Fruit fly (Drosophila melanogaster): ENCODE data around the gene NijA.

Gene NijA

DNA sequence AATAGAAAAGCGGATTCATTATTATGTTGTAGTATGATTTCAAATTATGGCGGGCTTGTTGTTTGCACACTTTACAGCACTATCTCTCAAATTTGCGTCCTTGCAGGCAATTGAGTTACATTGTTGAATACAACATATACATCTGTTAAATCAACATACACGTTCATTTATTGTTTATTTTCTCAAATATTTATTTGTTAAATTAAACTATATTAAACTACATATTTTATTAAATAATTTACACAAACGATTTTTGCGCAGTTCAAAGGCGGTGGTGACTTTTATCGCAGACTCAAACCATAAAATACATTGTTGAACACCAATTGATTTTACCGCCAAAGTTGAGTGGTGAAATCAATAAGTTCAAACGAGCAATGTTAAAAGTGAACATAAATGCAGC lies 1.5 kb upstream of the NijA start (continued):
- TF ChIP-seq CG10654 (GFP tag; optimal IDR thresholded peaks at IDR 0.05) (no peak), CG8089 (GFP tag; optimal IDR thresholded peaks at IDR 0.05) (no peak), Rfx (GFP tag; IDR thresholded peaks at IDR 0.05) (peak; percentile 37; the same call in 1 of the 2 replicates), Nf-YC (tag; optimal IDR thresholded peaks at IDR 0.05) (peak; percentile 41), Opbp (GFP tag; IDR thresholded peaks at IDR 0.05; ENCODE audit: partially characterized antibody) (no peak), Elba2 (GFP tag; optimal IDR thresholded peaks at IDR 0.05) (no peak), prd (optimal IDR thresholded peaks at IDR 0.05) (no peak), prd (GFP tag; IDR thresholded peaks at IDR 0.05) (no peak), CG10462 (GFP tag; optimal IDR thresholded peaks at IDR 0.05) (no peak), dan (GFP tag; IDR thresholded peaks at IDR 0.05) (no peak), ara (GFP tag; IDR thresholded peaks at IDR 0.05) (no peak), CG10209 (GFP tag; optimal IDR thresholded peaks at IDR 0.05) (peak; percentile 18), Xrp1 (GFP tag; IDR thresholded peaks at IDR 0.05) (peak; percentile 31; the same call in 1 of the 2 replicates), CG13775 (GFP tag; optimal IDR thresholded peaks at IDR 0.05) (no peak), CG3281 (GFP tag; optimal IDR thresholded peaks at IDR 0.05) (no peak), eyg (GFP tag; optimal IDR thresholded peaks at IDR 0.05) (no peak), CG2875 (GFP tag; optimal IDR thresholded peaks at IDR 0.05) (no peak), klu (GFP tag; IDR thresholded peaks at IDR 0.05) (no peak), MBD-R2 (GFP tag; IDR thresholded peaks at IDR 0.05) (no peak), CG2202 (tag; optimal IDR thresholded peaks at IDR 0.05) (no peak), CG10979 (tag; optimal IDR thresholded peaks at IDR 0.05) (no peak), Lim3 (GFP tag; IDR thresholded peaks at IDR 0.05) (no peak), insv (GFP tag; optimal IDR thresholded peaks at IDR 0.05) (no peak), CrebB (tag; optimal IDR thresholded peaks at IDR 0.05) (no peak), CG9609 (GFP tag; optimal IDR thresholded peaks at IDR 0.05) (no peak), CG4707 (GFP tag; optimal IDR thresholded peaks at IDR 0.05) (no peak), shn (GFP tag; optimal IDR thresholded peaks at IDR 0.05) (no peak), Gug (GFP tag; IDR thresholded peaks at IDR 0.05) (no peak), Six4 (GFP tag; optimal IDR thresholded peaks at IDR 0.05) (no peak), CG11695 (GFP tag; IDR thresholded peaks at IDR 0.05) (no peak), vfl (GFP tag; optimal IDR thresholded peaks at IDR 0.05) (no peak), Myb (GFP tag; optimal IDR thresholded peaks at IDR 0.05) (no peak), unc-4 (GFP tag; IDR thresholded peaks at IDR 0.05; ENCODE audit: partially characterized antibody) (no peak), dysf (GFP tag; IDR thresholded peaks at IDR 0.05) (no peak), Camta (GFP tag; optimal IDR thresholded peaks at IDR 0.05) (no peak), Ssrp (tag; optimal IDR thresholded peaks at IDR 0.05) (no peak), CG6272 (GFP tag; IDR thresholded peaks at IDR 0.05) (no peak), inv (GFP tag; IDR thresholded peaks at IDR 0.05; ENCODE audit: partially characterized antibody) (no peak), CG11723 (GFP tag; optimal IDR thresholded peaks at IDR 0.05) (no peak), gcm2 (GFP tag; optimal IDR thresholded peaks at IDR 0.05) (no peak), Antp (GFP tag; optimal IDR thresholded peaks at IDR 0.05) (no peak), wor (GFP tag; IDR thresholded peaks at IDR 0.05) (no peak), emc (GFP tag; optimal IDR thresholded peaks at IDR 0.05) (no peak), CG15011 (GFP tag; optimal IDR thresholded peaks at IDR 0.05) (no peak), Pdp1 (GFP tag; optimal IDR thresholded peaks at IDR 0.05) (no peak), jing (GFP tag; optimal IDR thresholded peaks at IDR 0.05) (no peak), ato (GFP tag; IDR thresholded peaks at IDR 0.05; ENCODE audit: partially characterized antibody) (no peak), CG10366 (GFP tag; IDR thresholded peaks at IDR 0.05) (no peak), gem (tag; optimal IDR thresholded peaks at IDR 0.05) (peak; percentile 27), ro (GFP tag; IDR thresholded peaks at IDR 0.05) (no peak), scrt (GFP tag; optimal IDR thresholded peaks at IDR 0.05) (no peak), HHEX (GFP tag; optimal IDR thresholded peaks at IDR 0.05) (no peak)
